Worm (Caenorhabditis elegans): ENCODE data around the gene Y7A5A.3.

Gene Y7A5A.3

ce11 chrX:15741852-15742251, 42.6 kb downstream of the Y7A5A.3 start:
- TF ChIP-seq xbp-1 (tag; optimal IDR thresholded peaks at IDR 0.05), result peak; percentile 49
- peak; percentile 47 to 52 for TF ChIP-seq lsy-2 (tag; optimal IDR thresholded peaks at IDR 0.05)
- TF ChIP-seq vab-15 (tag; optimal IDR thresholded peaks at IDR 0.05), result no peak
- TF ChIP-seq ztf-11 (tag; optimal IDR thresholded peaks at IDR 0.05), result no peak
- peak; percentile 47 for TF ChIP-seq lir-3 (tag; optimal IDR thresholded peaks at IDR 0.05; ENCODE audit: poor library complexity)
- no peak for TF ChIP-seq C34B4.2 (tag; optimal IDR thresholded peaks at IDR 0.05)
- TF ChIP-seq ceh-63 (GFP tag; optimal IDR thresholded peaks at IDR 0.05), result no peak
- TF ChIP-seq sptf-1 (tag; optimal IDR thresholded peaks at IDR 0.05), result no peak
- TF ChIP-seq nhr-47 (tag; optimal IDR thresholded peaks at IDR 0.05), result peak; percentile 74
- TF ChIP-seq nhr-28 (tag; optimal IDR thresholded peaks at IDR 0.05), result no peak
- peak; percentile 32 for TF ChIP-seq F16B12.6 (tag; optimal IDR thresholded peaks at IDR 0.05)
- peak; percentile 70 for TF ChIP-seq fkh-8 (tag; optimal IDR thresholded peaks at IDR 0.05)
- TF ChIP-seq sox-4 (tag; optimal IDR thresholded peaks at IDR 0.05), result peak; percentile 25
- peak; percentile 32 for TF ChIP-seq skn-1 (tag; optimal IDR thresholded peaks at IDR 0.05)
- TF ChIP-seq nhr-71 (tag; optimal IDR thresholded peaks at IDR 0.05), result peak; percentile 68
- TF ChIP-seq nhr-19 (GFP tag; conservative IDR thresholded peaks at IDR 0.05), result peak; percentile 63
- peak; percentile 49 for TF ChIP-seq snpc-4 (tag; optimal IDR thresholded peaks at IDR 0.05)
- no peak for TF ChIP-seq elt-2 (tag; optimal IDR thresholded peaks at IDR 0.05)
- no peak for TF ChIP-seq Y116A8C.19 (tag; optimal IDR thresholded peaks at IDR 0.05; ENCODE audit: borderline replicate concordance)
- TF ChIP-seq hlh-17 (GFP tag; optimal IDR thresholded peaks at IDR 0.05; ENCODE audit: borderline replicate concordance), result no peak
- no peak for TF ChIP-seq mab-9 (GFP tag; IDR thresholded peaks at IDR 0.05)
- no peak for TF ChIP-seq zag-1 (tag; optimal IDR thresholded peaks at IDR 0.05)
- TF ChIP-seq snu-23 (GFP tag; optimal IDR thresholded peaks at IDR 0.05), result peak; percentile 79
- TF ChIP-seq aly-2 (tag; optimal IDR thresholded peaks at IDR 0.05), result no peak
- TF ChIP-seq fkh-4 (tag; optimal IDR thresholded peaks at IDR 0.05; ENCODE audit: borderline replicate concordance), result no peak
- no peak for TF ChIP-seq ceh-88 (GFP tag; IDR thresholded peaks at IDR 0.05)
- peak; percentile 66 for TF ChIP-seq unc-86 (tag; optimal IDR thresholded peaks at IDR 0.05)
- peak in 1 of 3 experiments; percentile 18 for TF ChIP-seq dpl-1 (GFP tag; optimal IDR thresholded peaks at IDR 0.05)
- no peak for TF ChIP-seq hlh-4 (tag; optimal IDR thresholded peaks at IDR 0.05)
- no peak for TF ChIP-seq aha-1 (tag; optimal IDR thresholded peaks at IDR 0.05)
- no peak for TF ChIP-seq unc-62 (GFP tag; optimal IDR thresholded peaks at IDR 0.05)
- peak; percentile 32 to 70 for TF ChIP-seq lin-35 (GFP tag; optimal IDR thresholded peaks at IDR 0.05)
- no peak for TF ChIP-seq pax-3 (tag; optimal IDR thresholded peaks at IDR 0.05)
- peak; percentile 74 for TF ChIP-seq ceh-8 (GFP tag; optimal IDR thresholded peaks at IDR 0.05)
- no peak for TF ChIP-seq unc-30 (tag; optimal IDR thresholded peaks at IDR 0.05)
- TF ChIP-seq pag-3 (tag; optimal IDR thresholded peaks at IDR 0.05; ENCODE audit: borderline replicate concordance, insufficient read depth), result no peak
- TF ChIP-seq ces-1 (GFP tag; optimal IDR thresholded peaks at IDR 0.05), result no peak
- no peak for TF ChIP-seq unc-98 (GFP tag; IDR thresholded peaks at IDR 0.05)
- TF ChIP-seq fkh-10 (GFP tag; optimal IDR thresholded peaks at IDR 0.05), result peak; percentile 36
- peak; percentile 62 for TF ChIP-seq nhr-20 (tag; optimal IDR thresholded peaks at IDR 0.05)
- no peak for TF ChIP-seq grh-1 (GFP tag; IDR thresholded peaks at IDR 0.05)
- TF ChIP-seq sup-37 (GFP tag; optimal IDR thresholded peaks at IDR 0.05), result no peak
- TF ChIP-seq nhr-77 (tag; optimal IDR thresholded peaks at IDR 0.05), result peak; percentile 44
- TF ChIP-seq tlp-1 (tag; optimal IDR thresholded peaks at IDR 0.05), result no peak
- no peak for TF ChIP-seq ets-5 (GFP tag; IDR thresholded peaks at IDR 0.05)
- TF ChIP-seq nhr-237 (tag; optimal IDR thresholded peaks at IDR 0.05), result no peak
- peak; percentile 24 for TF ChIP-seq irx-1 (tag; optimal IDR thresholded peaks at IDR 0.05)
- peak; percentile 42 for TF ChIP-seq egl-13 (tag; optimal IDR thresholded peaks at IDR 0.05)
- TF ChIP-seq lin-14 (GFP tag; optimal IDR thresholded peaks at IDR 0.05), result peak; percentile 77
- peak; percentile 65 for TF ChIP-seq nhr-85 (tag)
- peak; percentile 50 for TF ChIP-seq C16A3.4 (tag; optimal IDR thresholded peaks at IDR 0.05)
- TF ChIP-seq ceh-90 (tag; optimal IDR thresholded peaks at IDR 0.05), result no peak
- TF ChIP-seq nhr-76 (tag; optimal IDR thresholded peaks at IDR 0.05), result peak; percentile 55

Measured in whole organism, L1 larva.